Worm (Caenorhabditis elegans) whole organism, mixed stage, embryonic: ENCODE results near the gene R11D1.10.

Experiments
- M03D4.4 ChIP-seq: sonication (generic microtip); optimal IDR thresholded peaks from 2 replicates; lab custom pipeline; 2017; ENCODE audit warnings: mild to moderate bottlenecking, missing genetic modification characterization, missing compliant biosample characterization
- bed-3 ChIP-seq: fragments of 200-800 bp; sonication (Bioruptor generic); optimal IDR thresholded peaks from 3 replicates; lab custom pipeline; 2018; ENCODE audit warnings: mild to moderate bottlenecking, missing genetic modification characterization, moderate library complexity, missing compliant biosample characterization
- blmp-1 ChIP-seq: fragments of 150-350 bp; optimal IDR thresholded peaks from 2 replicates; lab custom pipeline; 2014; ENCODE audit warnings: missing biosample characterization, missing genetic modification characterization
- ceh-39 ChIP-seq: fragments of 150-350 bp; optimal IDR thresholded peaks from 2 replicates; lab custom pipeline; 2014; ENCODE audit warnings: missing biosample characterization, missing genetic modification characterization
- ceh-43 ChIP-seq: fragments of 200-800 bp; sonication (Bioruptor generic); optimal IDR thresholded peaks from 2 replicates; lab custom pipeline; 2018; ENCODE audit warnings: mild to moderate bottlenecking, missing genetic modification characterization, moderate library complexity, missing compliant biosample characterization
- ceh-83 ChIP-seq: fragments of 200-800 bp; sonication (Bioruptor generic); optimal IDR thresholded peaks from 2 replicates; lab custom pipeline; 2018; ENCODE audit warnings: mild to moderate bottlenecking, missing genetic modification characterization, missing compliant biosample characterization
- ces-1 ChIP-seq: fragments of 150-350 bp; optimal IDR thresholded peaks from 2 replicates; lab custom pipeline; 2014; ENCODE audit warnings: missing biosample characterization, missing genetic modification reagents, missing genetic modification characterization
- cnd-1 ChIP-seq: fragments of 200-800 bp; sonication (Bioruptor generic); optimal IDR thresholded peaks from 2 replicates; lab custom pipeline; 2018; ENCODE audit warnings: mild to moderate bottlenecking, missing genetic modification characterization, missing compliant biosample characterization
- drap-1 ChIP-seq: fragments of 200-800 bp; sonication (Bioruptor generic); optimal IDR thresholded peaks from 3 replicates; lab custom pipeline; 2018; ENCODE audit warnings: mild to moderate bottlenecking, missing genetic modification characterization, missing compliant biosample characterization
- elt-1 ChIP-seq: sonication (generic microtip); optimal IDR thresholded peaks from 2 replicates; lab custom pipeline; 2017; ENCODE audit warnings: missing genetic modification characterization, mild to moderate bottlenecking, missing compliant biosample characterization, antibody characterized with exemption, moderate library complexity, borderline replicate concordance; ENCODE audit not compliant: insufficient read depth
- elt-3 ChIP-seq: fragments of 150-350 bp; optimal IDR thresholded peaks from 2 replicates; lab custom pipeline; 2014; ENCODE audit warnings: missing biosample characterization, missing genetic modification characterization
- flh-1 ChIP-seq: fragments of 200-800 bp; sonication (Bioruptor generic); optimal IDR thresholded peaks from 2 replicates; lab custom pipeline; 2018; ENCODE audit warnings: mild to moderate bottlenecking, missing genetic modification characterization, moderate library complexity, missing compliant biosample characterization
- ham-2 ChIP-seq: fragments of 200-800 bp; sonication (Bioruptor generic); optimal IDR thresholded peaks from 2 replicates; lab custom pipeline; 2018; ENCODE audit warnings: mild to moderate bottlenecking, missing genetic modification characterization, missing compliant biosample characterization
- hlh-1 ChIP-seq: fragments of 150-350 bp; optimal IDR thresholded peaks from 2 replicates; lab custom pipeline; 2014; ENCODE audit warnings: missing biosample characterization, missing genetic modification reagents, missing genetic modification characterization
- lin-13 ChIP-seq: fragments of 150-350 bp; optimal IDR thresholded peaks from 2 replicates; lab custom pipeline; 2014; ENCODE audit warnings: missing biosample characterization, missing genetic modification characterization
- lin-32 ChIP-seq: fragments of 200-800 bp; sonication (Bioruptor generic); optimal IDR thresholded peaks from 2 replicates; lab custom pipeline; 2018; ENCODE audit warnings: mild to moderate bottlenecking, missing genetic modification characterization, missing compliant biosample characterization
- mab-5 ChIP-seq: fragments of 150-350 bp; optimal IDR thresholded peaks from 2 replicates; lab custom pipeline; 2014; ENCODE audit warnings: missing biosample characterization, missing genetic modification characterization
- mep-1 ChIP-seq: fragments of 150-350 bp; optimal IDR thresholded peaks from 2 replicates; lab custom pipeline; 2017; ENCODE audit warnings: missing biosample characterization, missing genetic modification reagents, missing genetic modification characterization, inconsistent platforms
- mls-2 ChIP-seq: sonication (generic microtip); optimal IDR thresholded peaks from 2 replicates; lab custom pipeline; 2016; ENCODE audit warnings: mild to moderate bottlenecking, missing genetic modification characterization, moderate library complexity, missing compliant biosample characterization
- nhr-12 ChIP-seq: fragments of 150-350 bp; optimal IDR thresholded peaks from 2 replicates; lab custom pipeline; 2014; ENCODE audit warnings: missing biosample characterization, missing genetic modification characterization
- nhr-2 ChIP-seq: fragments of 150-350 bp; optimal IDR thresholded peaks from 2 replicates; lab custom pipeline; 2014; ENCODE audit warnings: missing biosample characterization, missing genetic modification characterization
- nhr-28 ChIP-seq: fragments of 150-350 bp; optimal IDR thresholded peaks from 2 replicates; lab custom pipeline; 2014; ENCODE audit warnings: missing biosample characterization, missing genetic modification characterization
- nhr-76 ChIP-seq: sonication (generic microtip); optimal IDR thresholded peaks from 2 replicates; lab custom pipeline; 2017; ENCODE audit warnings: missing biosample characterization, missing genetic modification characterization
- pha-4 ChIP-seq: fragments of 150-350 bp; optimal IDR thresholded peaks from 2 replicates; lab custom pipeline; 2018; ENCODE audit warnings: missing biosample characterization, missing genetic modification reagents, missing genetic modification characterization
- sem-2 ChIP-seq: fragments of 200-800 bp; sonication (Bioruptor generic); optimal IDR thresholded peaks from 2 replicates; lab custom pipeline; 2018; ENCODE audit warnings: mild to moderate bottlenecking, missing genetic modification characterization, missing compliant biosample characterization
- sptf-1 ChIP-seq: sonication (generic microtip); optimal IDR thresholded peaks from 2 replicates; lab custom pipeline; 2017; ENCODE audit warnings: mild to moderate bottlenecking, missing genetic modification characterization, moderate library complexity, missing compliant biosample characterization
- tbx-8 ChIP-seq: fragments of 200-800 bp; sonication (Bioruptor generic); optimal IDR thresholded peaks from 2 replicates; lab custom pipeline; 2018; ENCODE audit warnings: mild to moderate bottlenecking, missing genetic modification characterization, moderate library complexity, missing compliant biosample characterization
- unc-120 ChIP-seq: sonication (generic microtip); optimal IDR thresholded peaks from 2 replicates; lab custom pipeline; 2017; ENCODE audit warnings: missing genetic modification characterization, missing compliant biosample characterization; ENCODE audit not compliant: poor library complexity, severe bottlenecking
- unc-39 ChIP-seq: fragments of 150-350 bp; optimal IDR thresholded peaks from 2 replicates; lab custom pipeline; 2014; ENCODE audit warnings: missing biosample characterization, missing genetic modification characterization
- unc-62 ChIP-seq: fragments of 150-350 bp; optimal IDR thresholded peaks from 2 replicates; lab custom pipeline; 2014; ENCODE audit warnings: missing biosample characterization, missing genetic modification reagents, missing genetic modification characterization
- zip-8 ChIP-seq: fragments of 150-350 bp; optimal IDR thresholded peaks from 2 replicates; lab custom pipeline; 2014; ENCODE audit warnings: missing biosample characterization, missing genetic modification characterization
- ztf-11 ChIP-seq: fragments of 150-350 bp; optimal IDR thresholded peaks from 2 replicates; lab custom pipeline; 2014; ENCODE audit warnings: missing biosample characterization, missing genetic modification characterization

The R11D1.10 gene

ce11 chrV:12729220-12729619 is at the start of gene R11D1.10:
R11D1.10 (plus strand) TSS chrV:12729520.
- TF ChIP-seq unc-39: no peak
- no peak for TF ChIP-seq unc-62
- TF ChIP-seq mls-2: no peak
- no peak for TF ChIP-seq blmp-1
- no peak for TF ChIP-seq elt-1
- no peak for TF ChIP-seq flh-1 (GFP tag; lab: Kevin White, UChicago)
- no peak for TF ChIP-seq elt-3 (tag; lab: Kevin White, UChicago)
- no peak for TF ChIP-seq pha-4 (tag; lab: Kevin White, UChicago)
- TF ChIP-seq ham-2 (GFP tag; lab: Kevin White, UChicago): no peak
- no peak for TF ChIP-seq ces-1 (GFP tag; lab: Kevin White, UChicago)
- TF ChIP-seq bed-3 (GFP tag; lab: Kevin White, UChicago): no peak
- no peak for TF ChIP-seq sptf-1 (tag; lab: Kevin White, UChicago)
- no peak for TF ChIP-seq nhr-2 (tag; lab: Kevin White, UChicago)
- TF ChIP-seq lin-13: no peak
- TF ChIP-seq, all 35 proteins: peak for 0

ce11 chrV:12679807-12680206 is 49.5 kb upstream of the R11D1.10 start, which contains the start of gene frpr-15:
frpr-15 (plus strand) TSS chrV:12680107.
- TF ChIP-seq lin-32 (GFP tag; lab: Kevin White, UChicago) (no peak), M03D4.4 (tag; lab: Kevin White, UChicago) (no peak), ceh-43 (GFP tag; lab: Kevin White, UChicago) (no peak), hlh-1 (no peak), nhr-76 (tag; lab: Kevin White, UChicago) (no peak), sem-2 (GFP tag; lab: Kevin White, UChicago) (no peak), lin-13 (no peak), flh-1 (GFP tag; lab: Kevin White, UChicago) (no peak), elt-1 (no peak), zip-8 (tag; lab: Kevin White, UChicago) (no peak), mls-2 (no peak), ceh-39 (tag; lab: Kevin White, UChicago) (no peak), ztf-11 (tag; lab: Kevin White, UChicago) (no peak), blmp-1 (no peak), mab-5 (tag; lab: Kevin White, UChicago) (no peak), elt-3 (tag; lab: Kevin White, UChicago) (no peak), drap-1 (GFP tag; lab: Kevin White, UChicago) (no peak)

- TF ChIP-seq elt-3 (tag; lab: Kevin White, UChicago) (no peak), unc-120 (no peak), nhr-12 (tag; lab: Kevin White, UChicago) (no peak), ceh-39 (tag; lab: Kevin White, UChicago) (no peak), nhr-28 (no peak), pha-4 (tag; lab: Kevin White, UChicago) (no peak), lin-13 (no peak), ztf-11 (tag; lab: Kevin White, UChicago) (no peak), ceh-83 (no peak), M03D4.4 (tag; lab: Kevin White, UChicago) (no peak)
Observed at ce11 chrV:12683205-12683604, 46.1 kb upstream of the R11D1.10 start.

ce11 chrV:12695155-12695554 is 34.2 kb upstream of the R11D1.10 start, which contains the start of gene parn-1:
parn-1 (minus strand) TSS chrV:12695255.
- TF ChIP-seq blmp-1: no peak
- TF ChIP-seq nhr-2 (tag; lab: Kevin White, UChicago): no peak
- TF ChIP-seq ceh-39 (tag; lab: Kevin White, UChicago): no peak
- TF ChIP-seq pha-4 (tag; lab: Kevin White, UChicago): no peak
- no peak for TF ChIP-seq cnd-1 (tag; lab: Kevin White, UChicago)
- no peak for TF ChIP-seq ztf-11 (tag; lab: Kevin White, UChicago)
- no peak for TF ChIP-seq elt-1
- no peak for TF ChIP-seq unc-120
- TF ChIP-seq tbx-8 (GFP tag; lab: Kevin White, UChicago): no peak
- TF ChIP-seq mep-1 (tag; lab: Kevin White, UChicago): no peak
- no peak for TF ChIP-seq drap-1 (GFP tag; lab: Kevin White, UChicago)
- TF ChIP-seq mab-5 (tag; lab: Kevin White, UChicago): no peak
- no peak for TF ChIP-seq sptf-1 (tag; lab: Kevin White, UChicago)
- no peak for TF ChIP-seq zip-8 (tag; lab: Kevin White, UChicago)
- TF ChIP-seq unc-39: no peak
- TF ChIP-seq M03D4.4 (tag; lab: Kevin White, UChicago): no peak
